Fruit fly (Drosophila melanogaster) whole organism, pupa: Measurements from ENCODE around the gene Tps1.

Experiments
- CG15710 ChIP-seq: fragments of 200-800 bp; sonication (Bioruptor generic); optimal IDR thresholded peaks from 2 replicates; lab custom pipeline; 2018; ENCODE audit warnings: missing biosample characterization, mild to moderate bottlenecking, missing genetic modification characterization, moderate library complexity
- CG32121 ChIP-seq: fragments of 200-800 bp; sonication (Bioruptor generic); IDR thresholded peaks from 2 replicates; pipeline ENCODE4 v1.3.6; 2022; ENCODE audit warnings: missing biosample characterization, missing genetic modification characterization
- CG34367 ChIP-seq: fragments of 200-800 bp; sonication (Bioruptor generic); optimal IDR thresholded peaks from 2 replicates; lab custom pipeline; 2018; ENCODE audit warnings: missing biosample characterization, mild to moderate bottlenecking, missing genetic modification characterization
- CG4496 ChIP-seq: fragments of 200-800 bp; sonication (Bioruptor generic); IDR thresholded peaks from 3 replicates; pipeline ENCODE4 v1.3.6; 2022; ENCODE audit warnings: missing biosample characterization, missing genetic modification characterization
- CG8301 ChIP-seq: fragments of 200-800 bp; sonication (Bioruptor generic); optimal IDR thresholded peaks from 2 replicates; lab custom pipeline; 2018; ENCODE audit warnings: missing biosample characterization, mild to moderate bottlenecking, missing genetic modification characterization
- D1 ChIP-seq: fragments of 200-800 bp; sonication (Bioruptor generic); optimal IDR thresholded peaks from 2 replicates; lab custom pipeline; 2018; ENCODE audit warnings: missing biosample characterization, mild to moderate bottlenecking, missing genetic modification characterization, moderate library complexity
- EcR ChIP-seq: fragments of 200-800 bp; sonication (Bioruptor generic); optimal IDR thresholded peaks from 3 replicates; lab custom pipeline; 2019; ENCODE audit warnings: missing biosample characterization, missing genetic modification characterization, mild to moderate bottlenecking, moderate library complexity, missing genetic modification reagents
- Pif1B ChIP-seq: fragments of 200-800 bp; sonication (Bioruptor generic); optimal IDR thresholded peaks from 3 replicates; lab custom pipeline; 2016; ENCODE audit warnings: missing biosample characterization, missing genetic modification characterization

- TF ChIP-seq EcR (GFP tag; lab: Kevin White, UChicago) (no peak), CG34367 (tag; lab: Kevin White, UChicago) (no peak), CG8301 (tag; lab: Kevin White, UChicago) (no peak), CG4496 (GFP tag; lab: Robert Waterston, UW) (no peak), D1 (tag; lab: Kevin White, UChicago) (no peak), Pif1B (GFP tag; lab: Kevin White, UChicago) (no peak), CG15710 (tag; lab: Kevin White, UChicago) (no peak), CG32121 (no peak)
These were observed 38.5 kb upstream of the Tps1 start for dm6 chr2L:4349677-4350076.
